Worm (Caenorhabditis elegans) whole organism, young adult: ENCODE results near the gene gbb-2.

ENCODE experiments used
- Y53F4B.3 ChIP-seq: fragments of 200-800 bp; sonication (Bioruptor generic); IDR thresholded peaks from 2 replicates; pipeline ENCODE4 v1.3.6; 2022; ENCODE audit warnings: missing genetic modification reagents, missing genetic modification characterization, missing compliant biosample characterization
- Y79H2A.3 ChIP-seq: fragments of 200-800 bp; sonication (Bioruptor generic); conservative IDR thresholded peaks from 2 replicates; pipeline ENCODE4 v1.3.6; 2022; ENCODE audit warnings: missing genetic modification reagents, missing genetic modification characterization, missing compliant biosample characterization
- ceh-27 ChIP-seq: fragments of 200-800 bp; sonication (Bioruptor generic); optimal IDR thresholded peaks from 2 replicates; lab custom pipeline; 2018; ENCODE audit warnings: mild to moderate bottlenecking, missing genetic modification characterization, moderate library complexity, missing compliant biosample characterization
- ceh-58 ChIP-seq: fragments of 200-800 bp; sonication (Bioruptor generic); IDR thresholded peaks from 2 replicates; pipeline ENCODE4 v1.3.6; 2022; ENCODE audit warnings: missing genetic modification characterization, missing compliant biosample characterization
- efl-1 ChIP-seq: fragments of 150-350 bp; optimal IDR thresholded peaks from 2 replicates; lab custom pipeline; 2014; ENCODE audit warnings: missing biosample characterization, missing genetic modification reagents, missing genetic modification characterization
- hmg-1.2 ChIP-seq: fragments of 200-800 bp; sonication (Bioruptor generic); IDR thresholded peaks from 2 replicates; pipeline ENCODE4 v1.3.6; 2022; ENCODE audit warnings: missing genetic modification reagents, missing genetic modification characterization, missing compliant biosample characterization
- lag-1 ChIP-seq: fragments of 200-800 bp; sonication (Bioruptor generic); IDR thresholded peaks from 2 replicates; pipeline ENCODE4 v1.3.6; 2022; ENCODE audit warnings: missing genetic modification reagents, missing genetic modification characterization, missing compliant biosample characterization
- nfya-1 ChIP-seq: sonication (generic microtip); optimal IDR thresholded peaks from 2 replicates; lab custom pipeline; 2017; ENCODE audit warnings: antibody characterized with exemption, missing compliant biosample characterization, missing genetic modification characterization, borderline replicate concordance; ENCODE audit not compliant: insufficient read depth
- pha-4 ChIP-seq: fragments of 150-350 bp; sonication (generic microtip); optimal IDR thresholded peaks from 2 replicates; lab custom pipeline; 2014; ENCODE audit warnings: missing biosample characterization, missing genetic modification reagents, missing genetic modification characterization
- rcor-1 ChIP-seq: fragments of 200-800 bp; sonication (Bioruptor generic); IDR thresholded peaks from 2 replicates; pipeline ENCODE4 v1.3.6; 2022; ENCODE audit warnings: missing genetic modification reagents, missing genetic modification characterization, missing compliant biosample characterization
- repo-1 ChIP-seq: sonication (generic microtip); optimal IDR thresholded peaks from 2 replicates; lab custom pipeline; 2017; ENCODE audit warnings: mild to moderate bottlenecking, missing genetic modification characterization, missing compliant biosample characterization
- sea-2 ChIP-seq: fragments of 200-800 bp; sonication (Bioruptor generic); IDR thresholded peaks from 2 replicates; pipeline ENCODE4 v1.3.6; 2022; ENCODE audit warnings: missing genetic modification characterization, missing compliant biosample characterization
- snpc-3.4 ChIP-seq: sonication (generic microtip); optimal IDR thresholded peaks from 2 replicates; lab custom pipeline; 2017; ENCODE audit warnings: missing genetic modification characterization, mild to moderate bottlenecking, missing compliant biosample characterization, antibody characterized with exemption, moderate library complexity, missing genotype, missing genetic modification reagents

- TF ChIP-seq rcor-1 (GFP tag; lab: Robert Waterston, UW) (peak; percentile 92), repo-1 (tag; lab: Kevin White, UChicago) (peak; percentile 80), efl-1 (GFP tag; lab: Kevin White, UChicago) (peak; percentile 92), snpc-3.4 (tag; lab: Kevin White, UChicago) (peak; percentile 90), ceh-58 (GFP tag; lab: Robert Waterston, UW) (no peak), Y79H2A.3 (GFP tag; lab: Robert Waterston, UW) (peak; percentile 70; the same call in 1 of the 2 replicates), lag-1 (GFP tag; lab: Robert Waterston, UW) (no peak), hmg-1.2 (GFP tag; lab: Robert Waterston, UW) (peak; percentile 81), Y53F4B.3 (GFP tag; lab: Robert Waterston, UW) (no peak), sea-2 (no peak), ceh-27 (GFP tag; lab: Kevin White, UChicago) (peak; percentile 94), nfya-1 (tag; lab: Kevin White, UChicago) (no peak), pha-4 (tag; lab: Kevin White, UChicago) (peak; percentile 88)
These were observed 60.7 kb downstream of the gbb-2 start, which contains the start of the genes wapl-1 and htz-1 for ce11 chrIV:4445711-4446290.
